Worm (Caenorhabditis elegans) whole organism, young adult: ENCODE results near the gene K05D4.9.

Experiments
- aptf-3 ChIP-seq: fragments of 200-800 bp; sonication (Bioruptor generic); IDR thresholded peaks from 2 replicates; pipeline ENCODE4 v1.3.6; 2022; ENCODE audit warnings: missing genetic modification characterization, missing compliant biosample characterization
- atf-7 ChIP-seq: sonication (generic microtip); optimal IDR thresholded peaks from 2 replicates; lab custom pipeline; 2017; ENCODE audit warnings: mild to moderate bottlenecking, missing genetic modification characterization, missing compliant biosample characterization
- ceh-58 ChIP-seq: fragments of 200-800 bp; sonication (Bioruptor generic); IDR thresholded peaks from 2 replicates; pipeline ENCODE4 v1.3.6; 2022; ENCODE audit warnings: missing genetic modification characterization, missing compliant biosample characterization
- dpl-1 ChIP-seq: fragments of 150-350 bp; optimal IDR thresholded peaks from 2 replicates; lab custom pipeline; 2014; ENCODE audit warnings: missing biosample characterization, missing genetic modification reagents, missing genetic modification characterization
- efl-1 ChIP-seq: fragments of 150-350 bp; optimal IDR thresholded peaks from 2 replicates; lab custom pipeline; 2014; ENCODE audit warnings: missing biosample characterization, missing genetic modification reagents, missing genetic modification characterization
- madf-6 ChIP-seq: fragments of 200-800 bp; sonication (Bioruptor generic); IDR thresholded peaks from 2 replicates; pipeline ENCODE4 v1.3.6; 2022; ENCODE audit warnings: missing genetic modification reagents, missing genetic modification characterization, missing compliant biosample characterization
- repo-1 ChIP-seq: sonication (generic microtip); optimal IDR thresholded peaks from 2 replicates; lab custom pipeline; 2017; ENCODE audit warnings: mild to moderate bottlenecking, missing genetic modification characterization, missing compliant biosample characterization
- unc-62 ChIP-seq: fragments of 150-350 bp; optimal IDR thresholded peaks from 2 replicates; lab custom pipeline; 2014; ENCODE audit warnings: missing biosample characterization, missing genetic modification reagents, missing genetic modification characterization
- zim-3 ChIP-seq: sonication (generic microtip); optimal IDR thresholded peaks from 2 replicates; lab custom pipeline; 2017; ENCODE audit warnings: mild to moderate bottlenecking, missing genetic modification characterization, moderate library complexity, missing compliant biosample characterization

ce11 chrV:16162124-16162735, 9.4 kb downstream of the K05D4.9 start, which contains the start of the genes str-109 and F10A3.11:
- TF ChIP-seq repo-1 (tag; lab: Kevin White, UChicago) = no peak
- TF ChIP-seq atf-7 = no peak
- TF ChIP-seq dpl-1 (GFP tag; lab: Kevin White, UChicago) = no peak
- TF ChIP-seq aptf-3 (GFP tag; lab: Robert Waterston, UW) = no peak
- no peak for TF ChIP-seq madf-6 (GFP tag; lab: Robert Waterston, UW)
- TF ChIP-seq unc-62 = no peak
- TF ChIP-seq efl-1 = no peak
- TF ChIP-seq zim-3 = no peak
- no peak for TF ChIP-seq ceh-58 (GFP tag; lab: Robert Waterston, UW)
